Fruit fly (Drosophila melanogaster) whole organism, pupa: ENCODE data around the gene peb.
A peak's percentile ranks its signal among the peaks of the same experiment; 100 is the strongest.

Experiments
- CG10348 ChIP-seq: fragments of 200-800 bp; sonication (Bioruptor generic); IDR thresholded peaks from 2 replicates; pipeline ENCODE4 v1.3.6; 2022; ENCODE audit warnings: missing biosample characterization, missing genetic modification characterization
- CG12605 ChIP-seq: fragments of 200-800 bp; sonication (Bioruptor generic); IDR thresholded peaks from 2 replicates; pipeline ENCODE4 v1.3.6; 2022; ENCODE audit warnings: missing biosample characterization, missing genetic modification characterization
- CG13204 ChIP-seq: fragments of 200-800 bp; sonication (Bioruptor generic); optimal IDR thresholded peaks from 2 replicates; lab custom pipeline; 2018; ENCODE audit warnings: missing biosample characterization, mild to moderate bottlenecking, missing genetic modification characterization, moderate library complexity
- CG14655 ChIP-seq: fragments of 200-800 bp; sonication (Bioruptor generic); optimal IDR thresholded peaks from 3 replicates; lab custom pipeline; 2017; ENCODE audit warnings: mild to moderate bottlenecking, missing biosample characterization, missing genetic modification reagents, missing genetic modification characterization
- CG15710 ChIP-seq: fragments of 200-800 bp; sonication (Bioruptor generic); optimal IDR thresholded peaks from 2 replicates; lab custom pipeline; 2018; ENCODE audit warnings: missing biosample characterization, mild to moderate bottlenecking, missing genetic modification characterization, moderate library complexity
- CG32121 ChIP-seq: fragments of 200-800 bp; sonication (Bioruptor generic); IDR thresholded peaks from 2 replicates; pipeline ENCODE4 v1.3.6; 2022; ENCODE audit warnings: missing biosample characterization, missing genetic modification characterization
- CG34367 ChIP-seq: fragments of 200-800 bp; sonication (Bioruptor generic); optimal IDR thresholded peaks from 2 replicates; lab custom pipeline; 2018; ENCODE audit warnings: missing biosample characterization, mild to moderate bottlenecking, missing genetic modification characterization
- CG4496 ChIP-seq: fragments of 200-800 bp; sonication (Bioruptor generic); IDR thresholded peaks from 3 replicates; pipeline ENCODE4 v1.3.6; 2022; ENCODE audit warnings: missing biosample characterization, missing genetic modification characterization
- CG8159 ChIP-seq: fragments of 200-800 bp; sonication (Bioruptor generic); optimal IDR thresholded peaks from 3 replicates; lab custom pipeline; 2018; ENCODE audit warnings: missing biosample characterization, mild to moderate bottlenecking, missing genetic modification characterization, moderate library complexity
- CG8301 ChIP-seq: fragments of 200-800 bp; sonication (Bioruptor generic); optimal IDR thresholded peaks from 2 replicates; lab custom pipeline; 2018; ENCODE audit warnings: missing biosample characterization, mild to moderate bottlenecking, missing genetic modification characterization
- CG9948 ChIP-seq: fragments of 200-800 bp; sonication (Bioruptor generic); optimal IDR thresholded peaks from 2 replicates; lab custom pipeline; 2018; ENCODE audit warnings: missing biosample characterization, mild to moderate bottlenecking, missing genetic modification characterization, moderate library complexity
- D1 ChIP-seq: fragments of 200-800 bp; sonication (Bioruptor generic); optimal IDR thresholded peaks from 2 replicates; lab custom pipeline; 2018; ENCODE audit warnings: missing biosample characterization, mild to moderate bottlenecking, missing genetic modification characterization, moderate library complexity
- EcR ChIP-seq: fragments of 200-800 bp; sonication (Bioruptor generic); optimal IDR thresholded peaks from 3 replicates; lab custom pipeline; 2019; ENCODE audit warnings: missing biosample characterization, missing genetic modification characterization, mild to moderate bottlenecking, moderate library complexity, missing genetic modification reagents
- Ets98B ChIP-seq: fragments of 200-800 bp; sonication (Bioruptor generic); IDR thresholded peaks from 2 replicates; pipeline ENCODE4 v1.3.6; 2022; ENCODE audit warnings: missing biosample characterization, missing genetic modification characterization
- Pif1A ChIP-seq: fragments of 200-800 bp; sonication (Bioruptor generic); optimal IDR thresholded peaks from 3 replicates; lab custom pipeline; 2016; ENCODE audit warnings: missing biosample characterization, missing genetic modification characterization
- Pif1B ChIP-seq: fragments of 200-800 bp; sonication (Bioruptor generic); optimal IDR thresholded peaks from 3 replicates; lab custom pipeline; 2016; ENCODE audit warnings: missing biosample characterization, missing genetic modification characterization
- Snoo ChIP-seq: fragments of 200-800 bp; sonication (Bioruptor generic); optimal IDR thresholded peaks from 3 replicates; lab custom pipeline; 2017; ENCODE audit warnings: missing biosample characterization, mild to moderate bottlenecking, missing genetic modification characterization, inconsistent platforms
- fd96Ca ChIP-seq: fragments of 200-800 bp; sonication (Bioruptor generic); IDR thresholded peaks from 3 replicates; pipeline ENCODE4 v1.3.6; 2022; ENCODE audit warnings: missing biosample characterization, missing genetic modification characterization
- gl ChIP-seq: fragments of 200-800 bp; sonication (Bioruptor generic); optimal IDR thresholded peaks from 2 replicates; lab custom pipeline; 2018; ENCODE audit warnings: missing biosample characterization, mild to moderate bottlenecking, missing genetic modification characterization
- rn ChIP-seq: fragments of 200-800 bp; sonication (Bioruptor generic); IDR thresholded peaks from 2 replicates; pipeline ENCODE4 v1.3.6; 2022; ENCODE audit warnings: missing biosample characterization, missing genetic modification characterization

peb gene

DNA sequence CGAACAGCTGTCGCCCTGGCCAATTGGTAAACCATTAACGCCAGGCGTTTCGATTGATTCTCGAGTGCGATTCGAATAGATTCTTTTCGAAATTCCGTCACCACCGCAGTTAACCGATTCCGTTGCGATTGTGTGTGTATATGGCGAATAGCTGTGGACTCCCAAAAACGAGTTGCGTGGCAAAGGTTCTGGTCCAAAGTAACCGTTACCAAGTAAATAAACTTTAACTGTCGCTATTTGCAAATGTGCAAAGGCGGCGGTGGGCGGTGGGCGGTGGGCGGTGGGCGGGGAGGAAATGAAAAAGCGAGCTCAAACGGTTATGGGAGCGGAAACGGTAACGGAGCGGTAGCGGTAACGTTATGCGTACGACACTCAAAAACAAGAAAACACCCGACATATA, 26.5 kb downstream of the peb start, which contains the start of gene CG3081:
Gene CG3081 (minus strand): TSS at position 101 of the 400 bp plus-strand sequence.
- TF ChIP-seq EcR (no peak), rn (GFP tag; lab: Robert Waterston, UW) (no peak)

- TF ChIP-seq Pif1B (no peak), CG8159 (tag; lab: Kevin White, UChicago) (no peak), gl (tag; lab: Kevin White, UChicago) (no peak), CG13204 (GFP tag; lab: Kevin White, UChicago) (no peak), CG12605 (no peak), CG15710 (tag; lab: Kevin White, UChicago) (no peak), CG10348 (GFP tag; lab: Robert Waterston, UW) (no peak), CG9948 (tag; lab: Kevin White, UChicago) (no peak), fd96Ca (GFP tag; lab: Robert Waterston, UW) (no peak), CG34367 (tag; lab: Kevin White, UChicago) (no peak), CG8301 (tag; lab: Kevin White, UChicago) (no peak), Snoo (tag; lab: Kevin White, UChicago) (no peak), CG4496 (GFP tag; lab: Robert Waterston, UW) (no peak), CG14655 (GFP tag; lab: Kevin White, UChicago) (no peak)
Observed at dm6 chrX:4644768-4645167, 27.4 kb downstream of the peb start, which contains the start of gene CG3062. Gene CG3062, minus strand, starts transcription at chrX:4644868.

dm6 chrX:4647316-4648046, 30.1 kb downstream of the peb start, which contains the start of the genes HLH4C and mRpL30:
Gene HLH4C, minus strand, starts transcription at chrX:4647414.
Gene mRpL30, plus strand, starts transcription at chrX:4647871.
- TF ChIP-seq fd96Ca (GFP tag; lab: Robert Waterston, UW) (no peak), CG9948 (tag; lab: Kevin White, UChicago) (no peak), D1 (tag; lab: Kevin White, UChicago) (no peak), CG15710 (tag; lab: Kevin White, UChicago) (no peak), CG8159 (tag; lab: Kevin White, UChicago) (no peak), Pif1B (no peak)

- TF ChIP-seq CG4496 (GFP tag; lab: Robert Waterston, UW) (no peak), fd96Ca (GFP tag; lab: Robert Waterston, UW) (0 out of 3 replicates have a peak, but pooled peaks have one; percentile 23), CG10348 (GFP tag; lab: Robert Waterston, UW) (no peak), CG32121 (GFP tag; lab: Robert Waterston, UW) (0 out of 2 replicates have a peak, but pooled peaks have one; percentile 24)
Observed at dm6 chrX:4649751-4650150, 32.4 kb downstream of the peb start, which contains the start of the genes Cbp80 and Torsin. Gene Cbp80, plus strand, starts transcription at chrX:4650015. Gene Torsin, minus strand, starts transcription at chrX:4650032.

dm6 chrX:4654397-4654796, 37.0 kb downstream of the peb start, which contains the start of gene CG15473:
Gene CG15473, minus strand, starts transcription at chrX:4654497.
- no peak for TF ChIP-seq Snoo (tag; lab: Kevin White, UChicago)
- no peak for TF ChIP-seq CG8301 (tag; lab: Kevin White, UChicago)
- TF ChIP-seq Pif1B = no peak
- TF ChIP-seq Pif1A (GFP tag; lab: Kevin White, UChicago) = no peak
- TF ChIP-seq Ets98B (GFP tag; lab: Robert Waterston, UW) = no peak

DNA sequence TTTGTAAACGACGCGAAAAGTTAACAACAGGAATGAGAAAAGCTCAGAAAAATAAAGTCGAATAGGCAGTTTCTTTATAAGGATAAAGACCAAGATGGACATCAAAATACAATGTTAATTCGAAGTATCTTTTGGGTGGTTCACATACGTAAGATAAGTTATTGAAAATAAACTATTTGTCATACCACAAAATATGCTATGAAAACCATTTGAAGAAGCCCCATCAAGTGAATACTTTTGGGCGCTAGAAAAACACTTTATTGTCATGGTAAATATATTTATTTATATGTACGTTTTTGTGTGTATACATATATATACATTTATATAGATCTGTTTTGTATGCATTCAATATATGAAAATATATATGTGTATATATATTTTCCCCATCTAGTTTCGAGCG, 40.5 kb downstream of the peb start:
- TF ChIP-seq CG14655 (GFP tag; lab: Kevin White, UChicago) (no peak), CG4496 (GFP tag; lab: Robert Waterston, UW) (peak; percentile 33; the same call in 1 of the 3 replicates)

DNA sequence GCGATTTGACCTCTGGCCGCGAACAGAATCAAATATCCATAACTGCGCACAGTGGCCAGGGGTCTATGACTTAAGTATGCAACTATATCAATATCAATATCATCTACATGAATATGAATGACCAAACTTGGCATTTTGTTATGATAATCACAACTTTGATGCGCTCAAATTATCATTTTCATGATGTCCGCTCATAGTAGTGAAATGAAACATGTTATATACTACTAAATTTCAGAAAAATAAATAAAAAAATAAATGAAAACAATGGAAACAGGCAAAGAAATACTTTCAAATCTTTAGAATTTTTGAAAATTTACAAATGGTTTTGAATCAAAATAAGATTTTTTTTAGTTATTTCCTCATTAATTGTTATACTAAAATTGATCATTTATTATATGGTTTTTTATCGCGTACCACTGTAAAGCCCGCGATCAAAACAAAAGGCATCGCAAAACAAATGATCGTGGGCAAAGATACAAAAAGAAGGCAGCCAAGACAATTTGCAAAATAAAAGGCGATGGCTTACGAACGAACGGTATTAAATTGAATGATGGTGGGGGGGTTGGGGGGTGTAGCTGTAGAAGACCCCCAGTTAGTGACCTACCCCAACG, 43.4 kb downstream of the peb start:
- TF ChIP-seq CG32121 (GFP tag; lab: Robert Waterston, UW) (no peak), CG15710 (tag; lab: Kevin White, UChicago) (peak; percentile 9), CG8159 (tag; lab: Kevin White, UChicago) (peak; percentile 32), CG9948 (tag; lab: Kevin White, UChicago) (peak; percentile 25)

DNA sequence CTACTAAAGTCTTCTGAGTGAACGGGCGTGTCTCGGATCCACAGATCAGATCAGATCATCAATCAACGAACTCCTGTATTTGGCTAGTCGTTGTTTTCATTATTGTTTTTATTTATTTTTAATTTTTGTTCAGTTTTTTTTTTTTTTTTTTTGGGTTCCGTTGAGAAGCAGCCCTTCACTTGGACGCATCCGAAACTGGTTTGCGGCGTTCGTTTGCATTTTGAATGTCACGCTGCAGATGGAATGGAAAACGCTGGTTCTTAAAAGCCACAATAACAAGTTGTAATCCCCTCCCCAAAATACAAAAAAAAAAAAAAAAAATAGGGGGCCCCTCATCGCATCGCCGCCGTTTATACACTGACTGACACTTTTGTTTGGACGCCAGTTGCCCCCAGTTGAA, 46.7 kb downstream of the peb start:
- TF ChIP-seq gl (tag; lab: Kevin White, UChicago) (peak; percentile 5), EcR (peak; percentile 43), fd96Ca (GFP tag; lab: Robert Waterston, UW) (no peak), CG32121 (GFP tag; lab: Robert Waterston, UW) (no peak), D1 (tag; lab: Kevin White, UChicago) (no peak), CG15710 (tag; lab: Kevin White, UChicago) (peak; percentile 8), Pif1A (GFP tag; lab: Kevin White, UChicago) (peak; percentile 1)
